Fruit fly (Drosophila melanogaster) whole organism: ENCODE results near the gene tctn.

Experiments
- pan ChIP-seq: fragments of >200 bp; optimal IDR thresholded peaks from 2 replicates; lab custom pipeline; 2017
- usp ChIP-seq: fragments of >200 bp; optimal IDR thresholded peaks from 2 replicates; lab custom pipeline; 2017; ENCODE audit warnings: missing biosample characterization, missing genetic modification characterization, mixed read lengths

- TF ChIP-seq pan (lab: Kevin White, UChicago), result no peak
- TF ChIP-seq usp (GFP tag; lab: Kevin White, UChicago), result no peak
These were observed 40.1 kb downstream of the tctn start for dm6 chr2L:6090365-6090764.
